Worm (Caenorhabditis elegans) whole organism, L2 larva: ENCODE results near the gene str-71.

Experiments used
- ama-1 ChIP-seq: fragments of 150-350 bp; optimal IDR thresholded peaks from 2 replicates; lab custom pipeline; 2018; ENCODE audit warnings: inconsistent platforms
- fos-1 ChIP-seq: fragments of 150-350 bp; optimal IDR thresholded peaks from 2 replicates; lab custom pipeline; 2014; ENCODE audit warnings: missing biosample characterization, missing genetic modification characterization
- lsy-2 ChIP-seq, 2 experiments: fragments of 150-350 bp in 1 of 2; sonication (generic microtip) in 1 of 2; optimal IDR thresholded peaks; 2 replicates each; lab custom pipeline; 2014 to 2017; ENCODE audit warnings: missing biosample characterization in 2 of 2, missing genetic modification characterization in 2 of 2
- nhr-23 ChIP-seq: fragments of 150-350 bp; optimal IDR thresholded peaks from 2 replicates; lab custom pipeline; 2014; ENCODE audit warnings: missing biosample characterization, missing genetic modification reagents, missing genetic modification characterization
- nhr-237 ChIP-seq: fragments of 150-350 bp; optimal IDR thresholded peaks from 2 replicates; lab custom pipeline; 2014; ENCODE audit warnings: missing biosample characterization, missing genetic modification characterization
- nhr-25 ChIP-seq: fragments of 150-350 bp; sonication (generic microtip); optimal IDR thresholded peaks from 3 replicates; lab custom pipeline; 2014; ENCODE audit warnings: missing biosample characterization, missing genetic modification characterization
- nhr-6 ChIP-seq: fragments of 150-350 bp; optimal IDR thresholded peaks from 2 replicates; lab custom pipeline; 2014; ENCODE audit warnings: missing biosample characterization, missing genetic modification characterization
- unc-39 ChIP-seq: fragments of 150-350 bp; optimal IDR thresholded peaks from 2 replicates; lab custom pipeline; 2014; ENCODE audit warnings: missing biosample characterization, missing genetic modification characterization
- zag-1 ChIP-seq: fragments of 150-350 bp; optimal IDR thresholded peaks from 2 replicates; lab custom pipeline; 2014; ENCODE audit warnings: missing biosample characterization, missing genetic modification characterization

ce11 chrV:15451421-15451820 is 7.6 kb downstream of the str-71 start, which contains the start of gene srw-33:
- TF ChIP-seq fos-1 (tag; lab: Kevin White, UChicago) (no peak), lsy-2 (tag; optimal IDR thresholded peaks at IDR 0.05; lab: Kevin White, UChicago) (no peak), unc-39 (tag; lab: Kevin White, UChicago) (no peak), nhr-23 (tag; lab: Kevin White, UChicago) (no peak), nhr-237 (no peak), ama-1 (lab: Kevin White, UChicago) (no peak), zag-1 (no peak), nhr-25 (tag; lab: Kevin White, UChicago) (no peak), nhr-6 (tag; lab: Kevin White, UChicago) (no peak)
